Worm (Caenorhabditis elegans): ENCODE results near the gene met-2.

Gene met-2

DNA sequence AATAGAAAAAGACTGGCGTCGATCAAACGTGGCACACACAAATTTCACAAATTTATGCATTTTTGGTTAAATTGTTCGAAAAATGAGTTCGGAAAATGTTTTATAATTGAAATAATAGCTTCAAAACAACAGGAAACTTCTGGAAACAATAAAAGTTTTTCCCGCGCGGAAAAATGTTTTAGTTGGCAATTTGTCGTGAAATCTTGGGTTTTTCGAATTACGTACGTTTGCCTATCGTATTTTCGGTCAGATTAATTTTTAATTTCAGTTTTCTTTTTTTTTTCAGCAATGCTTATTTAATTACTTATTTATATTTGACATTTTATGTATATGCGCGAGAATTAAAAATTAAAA is 19.7 kb upstream of the met-2 start:
- TF ChIP-seq tbx-8 (GFP tag; optimal IDR thresholded peaks at IDR 0.05): no peak
- no peak for TF ChIP-seq blmp-1 (tag; optimal IDR thresholded peaks at IDR 0.05)
- TF ChIP-seq sptf-1 (tag; optimal IDR thresholded peaks at IDR 0.05): no peak
- no peak for TF ChIP-seq mep-1 (tag; optimal IDR thresholded peaks at IDR 0.05)
- TF ChIP-seq cnd-1 (tag; optimal IDR thresholded peaks at IDR 0.05): no peak
- TF ChIP-seq M03D4.4 (tag; optimal IDR thresholded peaks at IDR 0.05): no peak

DNA sequence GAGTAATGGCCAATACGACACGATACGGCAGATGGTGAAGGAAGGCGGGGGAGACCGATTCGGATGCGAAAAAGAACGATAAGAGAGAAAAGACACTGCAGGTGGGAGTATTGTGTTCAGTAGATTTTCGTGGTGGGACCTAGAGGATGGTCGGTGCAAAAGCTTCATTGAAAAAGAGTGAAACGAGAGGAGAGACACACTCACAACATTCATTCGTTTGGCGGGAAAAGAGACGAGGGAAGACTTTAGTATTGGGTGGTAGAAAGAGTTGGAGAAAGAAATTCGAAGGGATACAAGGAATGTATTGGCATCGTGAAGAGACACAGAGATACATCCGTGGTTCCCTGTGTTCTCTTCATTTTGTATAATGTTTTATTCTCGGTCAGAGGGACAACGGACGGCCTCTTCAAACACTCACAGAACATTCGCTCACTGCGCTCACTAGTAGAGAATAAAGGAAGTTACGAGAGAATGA is 18.7 kb upstream of the met-2 start:
- TF ChIP-seq drap-1 (GFP tag; optimal IDR thresholded peaks at IDR 0.05) (no peak), M03D4.4 (tag; optimal IDR thresholded peaks at IDR 0.05) (peak; percentile 31), nhr-76 (tag; optimal IDR thresholded peaks at IDR 0.05) (no peak), ztf-11 (tag; optimal IDR thresholded peaks at IDR 0.05) (no peak), bed-3 (GFP tag; optimal IDR thresholded peaks at IDR 0.05) (no peak), tbx-8 (GFP tag; optimal IDR thresholded peaks at IDR 0.05) (no peak), elt-3 (tag; optimal IDR thresholded peaks at IDR 0.05) (no peak), nhr-12 (tag; optimal IDR thresholded peaks at IDR 0.05) (no peak), ces-1 (GFP tag; optimal IDR thresholded peaks at IDR 0.05) (peak; percentile 68), zip-8 (tag; optimal IDR thresholded peaks at IDR 0.05) (no peak), mls-2 (tag; optimal IDR thresholded peaks at IDR 0.05) (peak; percentile 62), unc-120 (tag; optimal IDR thresholded peaks at IDR 0.05; ENCODE audit: poor library complexity, severe bottlenecking) (peak; percentile 64), hlh-1 (tag; optimal IDR thresholded peaks at IDR 0.05) (peak; percentile 70), sem-2 (GFP tag; optimal IDR thresholded peaks at IDR 0.05) (no peak), pha-4 (tag; optimal IDR thresholded peaks at IDR 0.05) (peak; percentile 33), ceh-43 (GFP tag; optimal IDR thresholded peaks at IDR 0.05) (no peak), blmp-1 (tag; optimal IDR thresholded peaks at IDR 0.05) (no peak), mab-5 (tag; optimal IDR thresholded peaks at IDR 0.05) (no peak), nhr-28 (tag; optimal IDR thresholded peaks at IDR 0.05) (no peak), lin-13 (tag; optimal IDR thresholded peaks at IDR 0.05) (no peak), unc-62 (GFP tag; optimal IDR thresholded peaks at IDR 0.05) (peak; percentile 71), elt-1 (tag; optimal IDR thresholded peaks at IDR 0.05; ENCODE audit: borderline replicate concordance, insufficient read depth) (no peak), cnd-1 (tag; optimal IDR thresholded peaks at IDR 0.05) (peak; percentile 78), flh-1 (GFP tag; optimal IDR thresholded peaks at IDR 0.05) (no peak), ceh-39 (tag; optimal IDR thresholded peaks at IDR 0.05) (no peak), nhr-237 (tag; optimal IDR thresholded peaks at IDR 0.05) (peak; percentile 28), lsy-2 (tag; optimal IDR thresholded peaks at IDR 0.05) (peak; percentile 35), ham-2 (GFP tag; optimal IDR thresholded peaks at IDR 0.05) (no peak), nhr-2 (tag; optimal IDR thresholded peaks at IDR 0.05) (no peak), mep-1 (tag; optimal IDR thresholded peaks at IDR 0.05) (peak; percentile 48), snpc-4 (tag; optimal IDR thresholded peaks at IDR 0.05) (no peak), sptf-1 (tag; optimal IDR thresholded peaks at IDR 0.05) (no peak), unc-39 (tag; optimal IDR thresholded peaks at IDR 0.05) (no peak), lin-32 (GFP tag; optimal IDR thresholded peaks at IDR 0.05) (peak; percentile 47), ceh-83 (GFP tag; optimal IDR thresholded peaks at IDR 0.05) (no peak)

DNA sequence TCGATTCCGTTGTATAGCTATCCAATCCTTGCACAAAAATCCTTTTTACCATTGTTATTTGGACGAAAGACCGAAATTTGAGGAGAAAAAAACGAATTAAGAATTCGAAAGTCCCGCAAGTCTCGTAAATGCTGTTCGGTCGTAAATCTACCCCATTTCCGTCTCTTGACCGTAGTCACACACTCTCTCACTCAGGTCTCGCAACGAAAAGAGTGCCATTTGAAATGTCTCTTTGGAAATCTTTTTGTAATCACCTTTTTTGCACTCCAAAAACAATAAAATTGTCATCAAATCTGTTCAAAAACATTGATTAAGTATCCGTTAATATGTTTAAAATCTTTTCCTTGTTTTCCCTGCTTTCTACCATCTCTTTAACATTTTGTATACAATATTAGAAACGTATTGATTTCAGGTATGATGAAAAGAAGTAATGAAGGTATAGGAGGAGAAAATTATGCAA is 16.9 kb upstream of the met-2 start, which contains the start of the genes R05D3.8 and rfp-1:
Gene R05D3.8 (minus strand): TSS at position 115 of the 460 bp plus-strand sequence.
Gene rfp-1 (plus strand): TSS at position 410 of the 460 bp plus-strand sequence.
- TF ChIP-seq sptf-1 (tag; optimal IDR thresholded peaks at IDR 0.05) (no peak), ceh-39 (tag; optimal IDR thresholded peaks at IDR 0.05) (peak; percentile 59), nhr-76 (tag; optimal IDR thresholded peaks at IDR 0.05) (no peak), lsy-2 (tag; optimal IDR thresholded peaks at IDR 0.05) (peak; percentile 96), mls-2 (tag; optimal IDR thresholded peaks at IDR 0.05) (no peak), lin-32 (GFP tag; optimal IDR thresholded peaks at IDR 0.05) (no peak), M03D4.4 (tag; optimal IDR thresholded peaks at IDR 0.05) (no peak), ceh-83 (GFP tag; optimal IDR thresholded peaks at IDR 0.05) (no peak), nhr-28 (tag; optimal IDR thresholded peaks at IDR 0.05) (peak; percentile 13), pha-4 (tag; optimal IDR thresholded peaks at IDR 0.05) (peak; percentile 51), cnd-1 (tag; optimal IDR thresholded peaks at IDR 0.05) (no peak), ceh-43 (GFP tag; optimal IDR thresholded peaks at IDR 0.05) (no peak), mep-1 (tag; optimal IDR thresholded peaks at IDR 0.05) (peak; percentile 83), nhr-237 (tag; optimal IDR thresholded peaks at IDR 0.05) (peak; percentile 75), hlh-1 (tag; optimal IDR thresholded peaks at IDR 0.05) (peak; percentile 43), bed-3 (GFP tag; optimal IDR thresholded peaks at IDR 0.05) (no peak), mab-5 (tag; optimal IDR thresholded peaks at IDR 0.05) (no peak), nhr-2 (tag; optimal IDR thresholded peaks at IDR 0.05) (peak; percentile 23), unc-39 (tag; optimal IDR thresholded peaks at IDR 0.05) (no peak), blmp-1 (tag; optimal IDR thresholded peaks at IDR 0.05) (no peak), elt-1 (tag; optimal IDR thresholded peaks at IDR 0.05; ENCODE audit: borderline replicate concordance, insufficient read depth) (no peak), drap-1 (GFP tag; optimal IDR thresholded peaks at IDR 0.05) (no peak), tbx-8 (GFP tag; optimal IDR thresholded peaks at IDR 0.05) (no peak), unc-120 (tag; optimal IDR thresholded peaks at IDR 0.05; ENCODE audit: poor library complexity, severe bottlenecking) (peak; percentile 50), nhr-12 (tag; optimal IDR thresholded peaks at IDR 0.05) (peak; percentile 11), ces-1 (GFP tag; optimal IDR thresholded peaks at IDR 0.05) (peak; percentile 65), elt-3 (tag; optimal IDR thresholded peaks at IDR 0.05) (no peak), flh-1 (GFP tag; optimal IDR thresholded peaks at IDR 0.05) (no peak), unc-62 (GFP tag; optimal IDR thresholded peaks at IDR 0.05) (peak; percentile 51), ztf-11 (tag; optimal IDR thresholded peaks at IDR 0.05) (no peak), sem-2 (GFP tag; optimal IDR thresholded peaks at IDR 0.05) (no peak), lin-13 (tag; optimal IDR thresholded peaks at IDR 0.05) (no peak), snpc-4 (tag; optimal IDR thresholded peaks at IDR 0.05) (no peak), zip-8 (tag; optimal IDR thresholded peaks at IDR 0.05) (no peak), ham-2 (GFP tag; optimal IDR thresholded peaks at IDR 0.05) (no peak)

All from whole organism, mixed stage, embryonic.